Worm (Caenorhabditis elegans) whole organism, L4 larva: ENCODE measurements around the gene F42C5.5.

Experiments used
- D1046.2 ChIP-seq: fragments of 200-800 bp; sonication (Bioruptor generic); IDR thresholded peaks from 2 replicates; pipeline ENCODE4 v1.3.6; 2022; ENCODE audit warnings: missing genetic modification characterization, missing compliant biosample characterization
- F10B5.3 ChIP-seq: sonication (generic microtip); optimal IDR thresholded peaks from 2 replicates; lab custom pipeline; 2016; ENCODE audit warnings: mild to moderate bottlenecking, missing genetic modification characterization, missing compliant biosample characterization
- F44E2.7 ChIP-seq: fragments of 200-800 bp; sonication (Bioruptor generic); IDR thresholded peaks from 2 replicates; pipeline ENCODE4 v2.1.2; 2022; ENCODE audit warnings: missing genetic modification characterization, missing compliant biosample characterization
- Y105C5A.15 ChIP-seq: fragments of 200-800 bp; sonication (Bioruptor generic); IDR thresholded peaks from 2 replicates; pipeline ENCODE4 v1.3.6; 2022; ENCODE audit warnings: missing genetic modification characterization, missing compliant biosample characterization
- Y48G9A.11 ChIP-seq: fragments of 200-800 bp; sonication (Bioruptor generic); IDR thresholded peaks from 2 replicates; pipeline ENCODE4 v1.3.6; 2022; ENCODE audit warnings: missing genetic modification reagents, missing genetic modification characterization, missing compliant biosample characterization
- ZK546.5 ChIP-seq, 2 experiments: sonication (generic microtip); optimal IDR thresholded peaks; 2 replicates each; lab custom pipeline; 2017; ENCODE audit warnings: missing biosample characterization in 2 of 2, missing genetic modification characterization in 2 of 2
- ama-1 ChIP-seq: fragments of 150-350 bp; optimal IDR thresholded peaks from 2 replicates; lab custom pipeline; 2014; ENCODE audit warnings: inconsistent platforms, mixed read lengths
- arid-1 ChIP-seq: fragments of 200-800 bp; sonication (Bioruptor generic); conservative IDR thresholded peaks from 2 replicates; pipeline ENCODE4 v1.3.6; 2022; ENCODE audit warnings: missing genetic modification reagents, missing genetic modification characterization, missing compliant biosample characterization
- ceh-20 ChIP-seq: fragments of 200-800 bp; sonication (Bioruptor generic); IDR thresholded peaks from 2 replicates; pipeline ENCODE4 v1.3.6; 2022; ENCODE audit warnings: missing genetic modification reagents, missing genetic modification characterization, missing compliant biosample characterization
- ceh-62 ChIP-seq: sonication (generic microtip); optimal IDR thresholded peaks from 2 replicates; lab custom pipeline; 2017; ENCODE audit warnings: missing biosample characterization, missing genetic modification characterization
- ces-1 ChIP-seq: fragments of 150-350 bp; sonication (generic microtip); optimal IDR thresholded peaks from 4 replicates; lab custom pipeline; 2014; ENCODE audit warnings: missing biosample characterization, missing genetic modification reagents, missing genetic modification characterization
- daf-16 ChIP-seq, 3 experiments: sonication (generic microtip); optimal IDR thresholded peaks; 2 replicates each; lab custom pipeline; 2016 to 2017; ENCODE audit warnings: missing genetic modification characterization in 3 of 3, missing genetic modification reagents in 3 of 3, mild to moderate bottlenecking in 2 of 3, missing compliant biosample characterization in 2 of 3, missing biosample characterization in 1 of 3, moderate library complexity in 1 of 3
- daf-8 ChIP-seq: fragments of 200-800 bp; sonication (Bioruptor generic); IDR thresholded peaks from 2 replicates; pipeline ENCODE4 v1.3.6; 2022; ENCODE audit warnings: missing genetic modification characterization, missing compliant biosample characterization
- dmd-8 ChIP-seq: fragments of 200-800 bp; sonication (Bioruptor generic); IDR thresholded peaks from 2 replicates; pipeline ENCODE4 v1.3.6; 2022; ENCODE audit warnings: missing genetic modification characterization, missing compliant biosample characterization
- dmd-9 ChIP-seq: fragments of 200-800 bp; sonication (Bioruptor generic); IDR thresholded peaks from 2 replicates; pipeline ENCODE4 v1.3.6; 2022; ENCODE audit warnings: missing genetic modification reagents, missing genetic modification characterization, missing compliant biosample characterization
- dpl-1 ChIP-seq: fragments of 150-350 bp; optimal IDR thresholded peaks from 2 replicates; lab custom pipeline; 2014; ENCODE audit warnings: missing biosample characterization, missing genetic modification reagents, missing genetic modification characterization
- dve-1 ChIP-seq: sonication (generic microtip); optimal IDR thresholded peaks from 2 replicates; lab custom pipeline; 2017; ENCODE audit warnings: antibody characterized with exemption, mild to moderate bottlenecking, missing genetic modification characterization, missing compliant biosample characterization; ENCODE audit not compliant: insufficient read depth
- egl-27 ChIP-seq: sonication (generic microtip); optimal IDR thresholded peaks from 3 replicates; lab custom pipeline; 2017; ENCODE audit warnings: missing biosample characterization, missing genetic modification reagents, missing genetic modification characterization
- egl-43 ChIP-seq: fragments of 200-800 bp; sonication (Bioruptor generic); IDR thresholded peaks from 2 replicates; pipeline ENCODE4 v1.3.6; 2022; ENCODE audit warnings: missing genetic modification reagents, missing genetic modification characterization, missing compliant biosample characterization
- gei-8 ChIP-seq: fragments of 200-800 bp; sonication (Bioruptor generic); optimal IDR thresholded peaks from 2 replicates; lab custom pipeline; 2018; ENCODE audit warnings: mild to moderate bottlenecking, missing genetic modification characterization, missing compliant biosample characterization
- hlh-11 ChIP-seq: fragments of 200-800 bp; sonication (Bioruptor generic); optimal IDR thresholded peaks from 2 replicates; lab custom pipeline; 2018; ENCODE audit warnings: mild to moderate bottlenecking, missing genetic modification characterization, missing compliant biosample characterization
- hlh-30 ChIP-seq: sonication (generic microtip); optimal IDR thresholded peaks from 2 replicates; lab custom pipeline; 2017; ENCODE audit warnings: antibody characterized with exemption, mild to moderate bottlenecking, missing genetic modification characterization, missing compliant biosample characterization; ENCODE audit not compliant: insufficient read depth
- hmg-1.1 ChIP-seq: fragments of 200-800 bp; sonication (Bioruptor generic); IDR thresholded peaks from 2 replicates; pipeline ENCODE4 v1.3.6; 2022; ENCODE audit warnings: missing genetic modification reagents, missing genetic modification characterization, missing compliant biosample characterization
- jun-1 ChIP-seq: fragments of 150-350 bp; optimal IDR thresholded peaks from 2 replicates; lab custom pipeline; 2014; ENCODE audit warnings: missing biosample characterization, missing genetic modification reagents, missing genetic modification characterization
- lin-13 ChIP-seq: fragments of 150-350 bp; optimal IDR thresholded peaks from 2 replicates; lab custom pipeline; 2014; ENCODE audit warnings: missing biosample characterization, missing genetic modification reagents, missing genetic modification characterization
- lir-3 ChIP-seq: sonication (generic microtip); optimal IDR thresholded peaks from 2 replicates; lab custom pipeline; 2016; ENCODE audit warnings: mild to moderate bottlenecking, missing genetic modification characterization, missing compliant biosample characterization
- madf-5 ChIP-seq, 2 experiments: fragments of 200-800 bp; sonication (Bioruptor generic); IDR thresholded peaks; 2 replicates each; pipeline ENCODE4 v1.3.6; 2022; ENCODE audit warnings: missing compliant biosample characterization in 2 of 2, missing genetic modification characterization in 2 of 2
- madf-9 ChIP-seq: fragments of 200-800 bp; sonication (Bioruptor generic); conservative IDR thresholded peaks from 2 replicates; pipeline ENCODE4 v1.3.6; 2022; ENCODE audit warnings: missing genetic modification reagents, missing genetic modification characterization, missing compliant biosample characterization
- mdt-29 ChIP-seq: fragments of 200-800 bp; sonication (Bioruptor generic); IDR thresholded peaks from 2 replicates; pipeline ENCODE4 v1.3.6; 2022; ENCODE audit warnings: missing genetic modification reagents, missing genetic modification characterization, missing compliant biosample characterization
- mep-1 ChIP-seq: fragments of 150-350 bp; sonication (generic microtip); optimal IDR thresholded peaks from 3 replicates; lab custom pipeline; 2014; ENCODE audit warnings: missing biosample characterization, missing genetic modification characterization
- mes-2 ChIP-seq: sonication (generic microtip); optimal IDR thresholded peaks from 2 replicates; lab custom pipeline; 2016; ENCODE audit warnings: missing genotype, mild to moderate bottlenecking, missing genetic modification characterization, missing compliant biosample characterization; ENCODE audit not compliant: poor library complexity, severe bottlenecking
- nhr-11 ChIP-seq: fragments of 150-350 bp; optimal IDR thresholded peaks from 2 replicates; lab custom pipeline; 2014; ENCODE audit warnings: missing biosample characterization, missing genetic modification characterization
- nhr-111 ChIP-seq: fragments of 200-800 bp; sonication (Bioruptor generic); optimal IDR thresholded peaks from 2 replicates; lab custom pipeline; 2018; ENCODE audit warnings: mild to moderate bottlenecking, missing genetic modification characterization, missing compliant biosample characterization
- nhr-237 ChIP-seq: sonication (generic microtip); optimal IDR thresholded peaks from 2 replicates; lab custom pipeline; 2017; ENCODE audit warnings: missing biosample characterization, missing genetic modification characterization
- nhr-25 ChIP-seq: sonication (generic microtip); optimal IDR thresholded peaks from 2 replicates; lab custom pipeline; 2017; ENCODE audit warnings: missing genetic modification characterization, mild to moderate bottlenecking, missing compliant biosample characterization, antibody characterized with exemption, moderate library complexity, borderline replicate concordance; ENCODE audit not compliant: insufficient read depth
- nhr-41 ChIP-seq: fragments of 200-800 bp; sonication (Bioruptor generic); IDR thresholded peaks from 2 replicates; pipeline ENCODE4 v1.3.6; 2022; ENCODE audit warnings: missing genetic modification reagents, missing genetic modification characterization, missing compliant biosample characterization
- nhr-77 ChIP-seq: fragments of 150-350 bp; optimal IDR thresholded peaks from 2 replicates; lab custom pipeline; 2014; ENCODE audit warnings: missing biosample characterization, missing genetic modification characterization
- pqm-1 ChIP-seq: sonication (generic microtip); optimal IDR thresholded peaks from 2 replicates; lab custom pipeline; 2017; ENCODE audit warnings: missing biosample characterization, missing genetic modification characterization
- spr-1 ChIP-seq: sonication (generic microtip); optimal IDR thresholded peaks from 2 replicates; lab custom pipeline; 2016; ENCODE audit warnings: mild to moderate bottlenecking, missing genetic modification characterization, missing compliant biosample characterization
- tra-1 ChIP-seq: fragments of 200-800 bp; sonication (Bioruptor generic); IDR thresholded peaks from 2 replicates; pipeline ENCODE4 v1.3.6; 2022; ENCODE audit warnings: missing genetic modification reagents, missing genetic modification characterization, missing compliant biosample characterization
- unc-130 ChIP-seq: sonication (generic microtip); optimal IDR thresholded peaks from 2 replicates; lab custom pipeline; 2016; ENCODE audit warnings: missing genetic modification reagents, missing genetic modification characterization, missing compliant biosample characterization
- unc-62 ChIP-seq, 3 experiments: fragments of 150-350 bp in 1 of 3; sonication (generic microtip); optimal IDR thresholded peaks in 2 of 3; peaks in 1 of 3; 1 replicate in 1 of 3; 2 replicates in 2 of 3; lab custom pipeline; 2014 to 2017; ENCODE audit warnings: missing biosample characterization in 3 of 3, missing genetic modification characterization in 3 of 3, missing genetic modification reagents in 3 of 3, missing genotype in 1 of 3
- vab-7 ChIP-seq: fragments of 200-800 bp; sonication (Bioruptor generic); IDR thresholded peaks from 2 replicates; pipeline ENCODE4 v1.3.6; 2022; ENCODE audit warnings: missing genetic modification reagents, missing genetic modification characterization, missing compliant biosample characterization
- zfp-2 ChIP-seq: sonication (generic microtip); optimal IDR thresholded peaks from 2 replicates; lab custom pipeline; 2016; ENCODE audit warnings: mild to moderate bottlenecking, missing genetic modification characterization, missing compliant biosample characterization
- zip-2 ChIP-seq: fragments of 150-350 bp; optimal IDR thresholded peaks from 2 replicates; lab custom pipeline; 2014; ENCODE audit warnings: missing biosample characterization, missing genetic modification characterization
- ztf-11 ChIP-seq: fragments of 150-350 bp; optimal IDR thresholded peaks from 2 replicates; lab custom pipeline; 2014; ENCODE audit warnings: missing biosample characterization, missing genetic modification characterization
- ztf-7 ChIP-seq: fragments of 150-350 bp; optimal IDR thresholded peaks from 2 replicates; lab custom pipeline; 2014; ENCODE audit warnings: missing biosample characterization, missing genetic modification characterization

F42C5.5 gene

DNA sequence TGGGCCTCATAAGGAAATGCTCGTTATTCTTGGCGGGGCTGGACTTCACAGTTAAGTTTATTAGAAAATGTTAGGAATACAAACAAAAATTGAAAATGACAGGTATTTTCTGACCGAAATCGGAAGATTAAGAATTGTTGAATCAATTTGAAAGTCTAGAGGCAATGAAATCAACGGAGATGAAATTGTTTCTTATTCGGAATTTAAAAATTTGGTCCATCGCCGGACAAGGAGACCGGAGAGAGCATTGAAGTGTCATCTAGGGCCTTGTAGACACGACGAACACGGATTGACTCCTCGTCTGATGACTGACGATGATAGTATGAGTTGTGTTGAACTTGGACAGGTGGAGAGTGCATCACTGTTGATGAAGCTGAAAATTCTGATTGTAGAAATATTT lies 26.7 kb upstream of the F42C5.5 start:
- TF ChIP-seq unc-62 (GFP tag; optimal IDR thresholded peaks at IDR 0.05 in 1 of 2; lab: Kevin White, UChicago) = peak in 1 of 2 experiments; percentile 92
- no peak for TF ChIP-seq unc-62 (tag; optimal IDR thresholded peaks at IDR 0.05; lab: Kevin White, UChicago)
- TF ChIP-seq nhr-41 (GFP tag; lab: Robert Waterston, UW) = no peak
- TF ChIP-seq hlh-30 (tag; lab: Kevin White, UChicago) = no peak
- TF ChIP-seq dmd-8 (GFP tag; lab: Robert Waterston, UW) = no peak
- no peak for TF ChIP-seq mes-2 (tag; lab: Kevin White, UChicago)
- no peak for TF ChIP-seq dpl-1 (GFP tag; lab: Kevin White, UChicago)
- TF ChIP-seq nhr-11 (tag; lab: Kevin White, UChicago) = no peak
- no peak for TF ChIP-seq zip-2

DNA sequence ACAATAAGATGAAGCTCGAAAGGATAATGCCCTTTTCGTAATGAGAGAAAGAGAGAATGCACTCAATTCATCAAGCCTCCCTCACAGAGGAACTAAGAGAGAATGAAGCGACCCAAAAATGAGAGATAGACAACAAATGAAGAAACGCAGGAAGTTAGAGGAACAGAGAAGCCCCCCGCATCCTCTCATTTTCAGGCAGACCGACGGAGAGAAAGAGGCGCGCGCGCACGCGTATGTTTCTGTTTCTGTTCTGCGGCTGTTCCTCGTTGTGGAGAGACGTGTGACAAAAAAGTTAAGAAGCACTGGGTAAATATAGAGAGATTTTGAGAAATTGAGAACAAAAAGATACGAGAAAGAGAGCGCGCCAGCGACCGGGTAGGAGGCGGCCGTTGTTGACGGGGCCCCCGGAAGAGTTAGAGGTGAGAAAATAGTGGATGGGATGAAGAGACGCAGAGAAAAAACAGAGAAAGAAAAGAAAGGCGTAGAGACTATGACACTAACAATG lies 26.0 kb upstream of the F42C5.5 start:
- TF ChIP-seq lin-13 (peak; percentile 41), ceh-62 (no peak), nhr-41 (GFP tag; lab: Robert Waterston, UW) (no peak), mdt-29 (GFP tag; lab: Robert Waterston, UW) (no peak), nhr-11 (tag; lab: Kevin White, UChicago) (peak; percentile 84), mep-1 (tag; lab: Kevin White, UChicago) (peak; percentile 86), egl-27 (tag; lab: Kevin White, UChicago) (no peak), ztf-7 (tag; lab: Kevin White, UChicago) (peak; percentile 12), ztf-11 (tag; lab: Kevin White, UChicago) (no peak), tra-1 (peak; percentile 57), unc-62 (GFP tag; optimal IDR thresholded peaks at IDR 0.05 in 1 of 2; lab: Kevin White, UChicago) (peak in 1 of 2 experiments; percentile 91), unc-62 (tag; optimal IDR thresholded peaks at IDR 0.05; lab: Kevin White, UChicago) (no peak), ZK546.5 (tag; optimal IDR thresholded peaks at IDR 0.05; lab: Kevin White, UChicago) (no peak), D1046.2 (no peak), dve-1 (tag; lab: Kevin White, UChicago) (peak; percentile 94), lir-3 (tag; lab: Kevin White, UChicago) (no peak), ama-1 (no peak), nhr-237 (tag; lab: Kevin White, UChicago) (no peak), spr-1 (tag; lab: Kevin White, UChicago) (peak; percentile 79), ces-1 (GFP tag; lab: Kevin White, UChicago) (no peak), vab-7 (GFP tag; lab: Robert Waterston, UW) (no peak), F44E2.7 (GFP tag; lab: Robert Waterston, UW) (no peak), hlh-11 (peak; percentile 97), gei-8 (GFP tag; lab: Kevin White, UChicago) (peak; percentile 66), arid-1 (GFP tag; lab: Robert Waterston, UW) (peak; percentile 48; the same call in 1 of the 2 replicates), pqm-1 (tag; lab: Kevin White, UChicago) (no peak), jun-1 (no peak), ceh-20 (peak; percentile 89), nhr-77 (tag; lab: Kevin White, UChicago) (peak; percentile 36), daf-16 (GFP tag; optimal IDR thresholded peaks at IDR 0.05; lab: Kevin White, UChicago) (peak; percentile 10 to 97), daf-16 (tag; optimal IDR thresholded peaks at IDR 0.05; lab: Kevin White, UChicago) (peak; percentile 74), zfp-2 (tag; lab: Kevin White, UChicago) (peak; percentile 53), Y48G9A.11 (no peak), madf-9 (GFP tag; lab: Robert Waterston, UW) (no peak), daf-8 (GFP tag; lab: Robert Waterston, UW) (no peak), Y105C5A.15 (no peak), madf-5 (GFP tag; IDR thresholded peaks at IDR 0.05; lab: Robert Waterston, UW) (no peak), nhr-25 (tag; lab: Kevin White, UChicago) (peak; percentile 9), nhr-111 (no peak), unc-130 (GFP tag; lab: Kevin White, UChicago) (no peak), egl-43 (GFP tag; lab: Robert Waterston, UW) (peak; percentile 89), F10B5.3 (peak; percentile 16), hmg-1.1 (GFP tag; lab: Robert Waterston, UW) (peak; percentile 94), dmd-9 (GFP tag; lab: Robert Waterston, UW) (0 out of 2 replicates have a peak, but pooled peaks have one; percentile 6)
